Fruit fly (Drosophila melanogaster) whole organism, embryonic: ENCODE measurements around the gene CG15914.
A peak's percentile ranks its signal among the peaks of the same experiment; 100 is the strongest.

Source experiments
- Atf6 ChIP-seq: fragments of 200-800 bp; sonication (Bioruptor generic); IDR thresholded peaks from 2 replicates; pipeline ENCODE4 v1.3.6; 2022; ENCODE audit warnings: missing biosample characterization, missing genetic modification characterization
- Awh ChIP-seq: fragments of 200-800 bp; sonication (Bioruptor generic); IDR thresholded peaks from 2 replicates; pipeline ENCODE4, ENCODE4 v1.3.6; 2022; ENCODE audit warnings: missing biosample characterization, missing genetic modification characterization
- B-H1 ChIP-seq: fragments of 200-800 bp; sonication (Bioruptor generic); IDR thresholded peaks from 3 replicates; pipeline ENCODE4 v1.3.6; 2022; ENCODE audit warnings: missing biosample characterization, missing genetic modification characterization
- CG11247 ChIP-seq: fragments of 200-800 bp; sonication (Bioruptor generic); IDR thresholded peaks from 2 replicates; pipeline ENCODE4 v1.3.6; 2022; ENCODE audit warnings: missing biosample characterization, missing genetic modification characterization
- CG11560 ChIP-seq: fragments of 200-800 bp; sonication (Bioruptor generic); IDR thresholded peaks from 3 replicates; pipeline ENCODE4 v1.3.6; 2022; ENCODE audit warnings: missing biosample characterization, missing genetic modification characterization
- CG13287 ChIP-seq: fragments of 200-800 bp; sonication (Bioruptor generic); IDR thresholded peaks from 2 replicates; pipeline ENCODE4 v1.3.6; 2022; ENCODE audit warnings: missing biosample characterization, missing genetic modification characterization; ENCODE audit not compliant: partially characterized antibody
- CG14050 ChIP-seq: fragments of 200-800 bp; sonication (Bioruptor generic); IDR thresholded peaks from 3 replicates; pipeline ENCODE4 v1.3.6; 2022; ENCODE audit warnings: missing biosample characterization, missing genetic modification characterization
- CG14965 ChIP-seq: fragments of 200-800 bp; sonication (Bioruptor generic); optimal IDR thresholded peaks from 2 replicates; lab custom pipeline; 2016; ENCODE audit warnings: missing biosample characterization, missing genetic modification characterization, borderline replicate concordance
- CG16779 ChIP-seq: fragments of 200-800 bp; sonication (Bioruptor generic); IDR thresholded peaks from 2 replicates; pipeline ENCODE4 v1.3.6; 2022; ENCODE audit warnings: missing biosample characterization, missing genetic modification characterization
- CG17186 ChIP-seq: fragments of 200-800 bp; sonication (Bioruptor generic); optimal IDR thresholded peaks from 3 replicates; lab custom pipeline; 2017; ENCODE audit warnings: missing biosample characterization, missing genetic modification reagents, missing genetic modification characterization
- CG17359 ChIP-seq: fragments of 200-800 bp; sonication (Bioruptor generic); optimal IDR thresholded peaks from 3 replicates; lab custom pipeline; 2018; ENCODE audit warnings: missing biosample characterization, mild to moderate bottlenecking, missing genetic modification characterization, moderate library complexity
- CG17361 ChIP-seq: fragments of 200-800 bp; sonication (Bioruptor generic); IDR thresholded peaks from 3 replicates; pipeline ENCODE4 v1.3.6; 2022; ENCODE audit warnings: missing biosample characterization, missing genetic modification characterization
- CG17568 ChIP-seq: fragments of 200-800 bp; sonication (Bioruptor generic); optimal IDR thresholded peaks from 2 replicates; lab custom pipeline; 2018; ENCODE audit warnings: missing biosample characterization, mild to moderate bottlenecking, missing genetic modification characterization, moderate library complexity
- CG18619 ChIP-seq: fragments of 200-800 bp; sonication (Bioruptor generic); optimal IDR thresholded peaks from 3 replicates; lab custom pipeline; 2017; ENCODE audit warnings: missing biosample characterization, mild to moderate bottlenecking, missing genetic modification characterization
- CG33213 ChIP-seq: fragments of 200-800 bp; sonication (Bioruptor generic); optimal IDR thresholded peaks from 3 replicates; lab custom pipeline; 2016; ENCODE audit warnings: missing biosample characterization, missing genetic modification characterization
- CG3407 ChIP-seq: fragments of 200-800 bp; sonication (Bioruptor generic); optimal IDR thresholded peaks from 2 replicates; lab custom pipeline; 2018; ENCODE audit warnings: missing biosample characterization, mild to moderate bottlenecking, missing genetic modification characterization
- CG42726 ChIP-seq: fragments of 200-800 bp; sonication (Bioruptor generic); IDR thresholded peaks from 2 replicates; pipeline ENCODE4 v1.3.6; 2022; ENCODE audit warnings: missing biosample characterization, missing genetic modification characterization; ENCODE audit not compliant: partially characterized antibody
- CG4282 ChIP-seq: fragments of 200-800 bp; sonication (Bioruptor generic); optimal IDR thresholded peaks from 2 replicates; lab custom pipeline; 2016; ENCODE audit warnings: missing biosample characterization, missing genetic modification characterization
- CG6765 ChIP-seq: fragments of 200-800 bp; sonication (Bioruptor generic); optimal IDR thresholded peaks from 3 replicates; lab custom pipeline; 2017; ENCODE audit warnings: missing biosample characterization, mild to moderate bottlenecking, missing genetic modification characterization
- CG8089 ChIP-seq: fragments of 200-800 bp; sonication (Bioruptor generic); optimal IDR thresholded peaks from 3 replicates; lab custom pipeline; 2016; ENCODE audit warnings: missing biosample characterization, missing genetic modification characterization
- CG9437 ChIP-seq: fragments of 200-800 bp; sonication (Bioruptor generic); optimal IDR thresholded peaks from 2 replicates; lab custom pipeline; 2018; ENCODE audit warnings: missing biosample characterization, mild to moderate bottlenecking, missing genetic modification characterization
- CG9817 ChIP-seq: fragments of 200-800 bp; sonication (Bioruptor generic); optimal IDR thresholded peaks from 2 replicates; lab custom pipeline; 2018; ENCODE audit warnings: missing biosample characterization, mild to moderate bottlenecking, missing genetic modification characterization, moderate library complexity
- CHES-1-like ChIP-seq: fragments of 200-800 bp; sonication (Bioruptor generic); optimal IDR thresholded peaks from 2 replicates; lab custom pipeline; 2016; ENCODE audit warnings: missing biosample characterization, missing genetic modification characterization
- Fer1 ChIP-seq: fragments of 200-800 bp; sonication (Bioruptor generic); optimal IDR thresholded peaks from 2 replicates; lab custom pipeline; 2017; ENCODE audit warnings: missing biosample characterization, mild to moderate bottlenecking, missing genetic modification characterization
- Hmr ChIP-seq: fragments of 200-800 bp; sonication (Bioruptor generic); optimal IDR thresholded peaks from 3 replicates; lab custom pipeline; 2017; ENCODE audit warnings: mild to moderate bottlenecking, missing biosample characterization, missing genetic modification reagents, missing genetic modification characterization
- MBD-R2 ChIP-seq: fragments of 200-800 bp; sonication (Bioruptor generic); IDR thresholded peaks from 2 replicates; pipeline ENCODE4 v1.3.6; 2022; ENCODE audit warnings: missing biosample characterization, missing genetic modification characterization
- MESR4 ChIP-seq: fragments of 200-800 bp; sonication (Bioruptor generic); optimal IDR thresholded peaks from 2 replicates; lab custom pipeline; 2018; ENCODE audit warnings: missing biosample characterization, mild to moderate bottlenecking, missing genetic modification characterization, moderate library complexity
- Nf-YA ChIP-seq: fragments of 200-800 bp; sonication (Bioruptor generic); IDR thresholded peaks from 2 replicates; pipeline ENCODE4 v1.3.6; 2022; ENCODE audit warnings: missing biosample characterization, missing genetic modification characterization
- Opbp ChIP-seq: fragments of 200-800 bp; sonication (Bioruptor generic); IDR thresholded peaks from 3 replicates; pipeline ENCODE4 v1.3.6; 2022; ENCODE audit warnings: missing biosample characterization, missing genetic modification characterization; ENCODE audit not compliant: partially characterized antibody
- Ravus ChIP-seq: fragments of 200-800 bp; sonication (Bioruptor generic); IDR thresholded peaks from 2 replicates; pipeline ENCODE4 v1.3.6; 2022; ENCODE audit warnings: missing biosample characterization, missing genetic modification characterization
- Sry-δ ChIP-seq: fragments of 200-800 bp; sonication (Bioruptor generic); optimal IDR thresholded peaks from 2 replicates; lab custom pipeline; 2016; ENCODE audit warnings: missing biosample characterization, missing genetic modification characterization
- Vsx1 ChIP-seq: fragments of 200-800 bp; sonication (Bioruptor generic); optimal IDR thresholded peaks from 2 replicates; lab custom pipeline; 2017; ENCODE audit warnings: missing biosample characterization, mild to moderate bottlenecking, missing genetic modification characterization, missing genetic modification reagents
- caup ChIP-seq: fragments of 200-800 bp; sonication (Bioruptor generic); optimal IDR thresholded peaks from 3 replicates; lab custom pipeline; 2017; ENCODE audit warnings: missing biosample characterization, mild to moderate bottlenecking, missing genetic modification characterization, moderate library complexity; ENCODE audit not compliant: severe bottlenecking
- crc ChIP-seq: fragments of 200-800 bp; sonication (Bioruptor generic); optimal IDR thresholded peaks from 2 replicates; lab custom pipeline; 2016; ENCODE audit warnings: missing biosample characterization, missing genetic modification characterization
- crol ChIP-seq: fragments of 200-800 bp; sonication (Bioruptor generic); IDR thresholded peaks from 2 replicates; pipeline ENCODE4 v1.3.6; 2022; ENCODE audit warnings: missing biosample characterization, missing genetic modification characterization
- ewg ChIP-seq: fragments of 200-800 bp; sonication (Bioruptor generic); optimal IDR thresholded peaks from 3 replicates; lab custom pipeline; 2017; ENCODE audit warnings: mild to moderate bottlenecking, missing biosample characterization, missing genetic modification reagents, missing genetic modification characterization
- gce ChIP-seq: fragments of 200-800 bp; sonication (Bioruptor generic); IDR thresholded peaks from 3 replicates; pipeline ENCODE4 v1.3.6; 2022; ENCODE audit warnings: missing biosample characterization, missing genetic modification characterization
- gro ChIP-seq: fragments of 200-800 bp; sonication (Bioruptor generic); optimal IDR thresholded peaks from 2 replicates; lab custom pipeline; 2016; ENCODE audit warnings: missing biosample characterization, missing genetic modification characterization
- jing ChIP-seq: fragments of 200-800 bp; sonication (Bioruptor generic); optimal IDR thresholded peaks from 2 replicates; lab custom pipeline; 2018; ENCODE audit warnings: missing biosample characterization, mild to moderate bottlenecking, missing genetic modification characterization
- klu ChIP-seq: fragments of 200-800 bp; sonication (Bioruptor generic); IDR thresholded peaks from 2 replicates; pipeline ENCODE4 v1.3.6; 2022; ENCODE audit warnings: missing biosample characterization, missing genetic modification characterization
- luna ChIP-seq: fragments of 200-800 bp; sonication (Bioruptor generic); optimal IDR thresholded peaks from 2 replicates; lab custom pipeline; 2016; ENCODE audit warnings: missing biosample characterization, missing genetic modification characterization
- nau ChIP-seq: fragments of 200-800 bp; sonication (Bioruptor generic); optimal IDR thresholded peaks from 3 replicates; lab custom pipeline; 2017; ENCODE audit warnings: missing biosample characterization, mild to moderate bottlenecking, missing genetic modification characterization, missing genetic modification reagents
- onecut ChIP-seq: fragments of 200-800 bp; sonication (Bioruptor generic); IDR thresholded peaks from 2 replicates; pipeline ENCODE4 v1.3.6; 2022; ENCODE audit warnings: missing biosample characterization, missing genetic modification characterization
- ro ChIP-seq: fragments of 200-800 bp; sonication (Bioruptor generic); IDR thresholded peaks from 2 replicates; pipeline ENCODE4 v1.3.6; 2022; ENCODE audit warnings: missing biosample characterization, missing genetic modification characterization
- sqz ChIP-seq: fragments of 200-800 bp; sonication (Bioruptor generic); optimal IDR thresholded peaks from 3 replicates; lab custom pipeline; 2018; ENCODE audit warnings: missing biosample characterization, mild to moderate bottlenecking, missing genetic modification characterization
- tin ChIP-seq: fragments of 200-800 bp; sonication (Bioruptor generic); optimal IDR thresholded peaks from 3 replicates; lab custom pipeline; 2016; ENCODE audit warnings: missing biosample characterization, missing genetic modification characterization
- toy ChIP-seq: fragments of 200-800 bp; sonication (Bioruptor generic); IDR thresholded peaks from 2 replicates; pipeline ENCODE4 v1.3.6; 2022; ENCODE audit warnings: missing biosample characterization, missing genetic modification characterization
- wor ChIP-seq: fragments of 200-800 bp; sonication (Bioruptor generic); IDR thresholded peaks from 2 replicates; pipeline ENCODE4 v1.3.6; 2022; ENCODE audit warnings: missing biosample characterization, missing genetic modification characterization

Gene CG15914

DNA sequence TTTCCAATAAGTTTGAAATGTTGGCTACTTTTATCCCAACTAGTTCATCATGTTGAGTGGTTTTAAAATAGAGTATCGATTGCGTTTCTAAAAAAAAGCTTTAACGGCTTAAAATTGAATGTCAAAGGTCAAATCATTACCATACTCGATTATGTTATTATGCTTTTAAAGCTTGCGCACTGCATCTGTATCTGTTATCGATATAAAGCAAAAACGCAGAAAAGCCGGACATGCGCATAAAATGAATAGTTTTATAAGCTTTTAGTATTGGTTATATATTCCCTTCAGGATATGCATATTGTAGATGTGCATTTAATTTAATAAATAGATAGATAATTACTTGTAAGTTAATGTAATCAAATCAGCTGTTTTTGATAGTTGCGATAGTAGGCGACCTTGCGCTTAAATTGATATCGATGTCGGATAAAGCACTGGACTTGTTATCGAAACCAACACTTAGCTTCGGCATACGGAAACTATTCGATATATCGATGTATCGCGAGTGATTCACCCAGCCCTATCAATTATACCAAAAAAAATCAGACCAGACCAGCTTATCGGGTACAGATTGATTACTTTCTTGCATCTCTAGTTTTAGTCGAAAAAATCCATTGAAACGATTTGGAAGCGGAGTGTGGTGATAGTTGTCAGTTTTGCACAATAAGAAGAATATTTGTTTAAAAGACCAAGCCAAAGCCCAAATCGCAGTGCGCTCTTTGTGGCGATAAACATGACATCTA, 38.6 kb downstream of the CG15914 start, which contains the start of gene shi (continued):
- TF ChIP-seq caup (GFP tag; lab: Kevin White, UChicago) (peak; percentile 51), CG4282 (no peak), Hmr (GFP tag; lab: Kevin White, UChicago) (peak; percentile 45), luna (GFP tag; lab: Kevin White, UChicago) (no peak), Awh (GFP tag; lab: Robert Waterston, UW) (no peak), CG11247 (GFP tag; lab: Robert Waterston, UW) (no peak), CG17359 (tag; lab: Kevin White, UChicago) (no peak)

DNA sequence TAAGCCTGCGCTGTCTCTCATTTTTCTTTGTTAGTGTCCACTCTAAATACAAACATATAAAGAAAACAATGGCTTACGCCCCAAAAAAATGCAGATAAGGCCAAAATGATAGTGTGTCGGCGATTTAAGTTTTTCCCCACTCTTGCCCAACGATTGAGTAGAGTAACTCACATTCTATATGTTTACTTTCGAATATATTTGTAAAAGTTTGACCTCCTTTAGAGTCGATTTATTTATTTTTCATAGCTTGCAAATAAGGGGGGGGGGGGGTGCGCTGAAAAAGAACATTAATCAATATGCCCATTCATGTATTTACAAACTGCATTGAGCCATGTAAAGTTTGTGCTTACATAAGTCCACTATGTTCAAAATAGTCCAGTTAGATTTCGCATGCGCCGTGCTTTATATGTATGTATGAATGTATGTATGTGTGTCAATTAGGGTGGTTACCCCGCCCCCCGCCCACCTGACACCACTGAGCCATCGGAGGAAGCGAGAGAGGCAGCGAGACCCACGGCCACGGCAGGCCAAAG, 40.6 kb downstream of the CG15914 start:
- no peak for TF ChIP-seq jing (GFP tag; lab: Kevin White, UChicago)
- TF ChIP-seq CG13287 (GFP tag; lab: Robert Waterston, UW) = no peak
- TF ChIP-seq MBD-R2 (GFP tag; lab: Robert Waterston, UW) = no peak
- TF ChIP-seq CG14050 = no peak
- no peak for TF ChIP-seq CG11560
- TF ChIP-seq CG33213 (GFP tag; lab: Kevin White, UChicago) = no peak
- TF ChIP-seq Fer1 (GFP tag; lab: Kevin White, UChicago) = peak; percentile 11
- no peak for TF ChIP-seq Nf-YA
- no peak for TF ChIP-seq wor
- peak; percentile 1 for TF ChIP-seq CG6765 (GFP tag; lab: Kevin White, UChicago)
- TF ChIP-seq CG17186 = no peak
- no peak for TF ChIP-seq ro
- TF ChIP-seq Atf6 (GFP tag; lab: Robert Waterston, UW) = no peak
- TF ChIP-seq gce (GFP tag; lab: Robert Waterston, UW) = no peak
- TF ChIP-seq Opbp (GFP tag; lab: Robert Waterston, UW) = no peak
- no peak for TF ChIP-seq CG16779 (GFP tag; lab: Robert Waterston, UW)
- no peak for TF ChIP-seq Ravus (GFP tag; lab: Robert Waterston, UW)
- no peak for TF ChIP-seq klu (GFP tag; lab: Robert Waterston, UW)
- TF ChIP-seq gro (GFP tag; lab: Kevin White, UChicago) = no peak
- TF ChIP-seq Vsx1 = peak; percentile 1
- TF ChIP-seq CG42726 (GFP tag; lab: Robert Waterston, UW) = no peak
- TF ChIP-seq ewg (GFP tag; lab: Kevin White, UChicago) = peak; percentile 60
- TF ChIP-seq CG17568 (GFP tag; lab: Kevin White, UChicago) = no peak
- no peak for TF ChIP-seq CG8089 (GFP tag; lab: Kevin White, UChicago)
- TF ChIP-seq CG18619 (GFP tag; lab: Kevin White, UChicago) = no peak
- peak; percentile 39 for TF ChIP-seq CG3407 (GFP tag; lab: Kevin White, UChicago)
- no peak for TF ChIP-seq Sry-δ (GFP tag; lab: Kevin White, UChicago)
- no peak for TF ChIP-seq tin (GFP tag; lab: Kevin White, UChicago)
- no peak for TF ChIP-seq CG9817 (tag; lab: Kevin White, UChicago)
- no peak for TF ChIP-seq nau (GFP tag; lab: Kevin White, UChicago)
- 0 out of 2 replicates have a peak, but pooled peaks have one; percentile 39 for TF ChIP-seq crol (GFP tag; lab: Robert Waterston, UW)
- TF ChIP-seq CG17361 (GFP tag; lab: Robert Waterston, UW) = no peak
- peak; percentile 12 for TF ChIP-seq sqz
- TF ChIP-seq crc (GFP tag; lab: Kevin White, UChicago) = no peak
- TF ChIP-seq B-H1 (GFP tag; lab: Robert Waterston, UW) = no peak
- no peak for TF ChIP-seq CG14965 (GFP tag; lab: Kevin White, UChicago)
- no peak for TF ChIP-seq toy
- no peak for TF ChIP-seq CG9437 (GFP tag; lab: Kevin White, UChicago)
- TF ChIP-seq onecut (GFP tag; lab: Robert Waterston, UW) = peak; percentile 35; the same call in 1 of the 2 replicates
- TF ChIP-seq CHES-1-like = no peak
- no peak for TF ChIP-seq MESR4 (GFP tag; lab: Kevin White, UChicago)
